Fruit fly (Drosophila melanogaster) whole organism, adult: ENCODE measurements around the gene arx.
A peak's percentile ranks its signal among the peaks of the same experiment; 100 is the strongest.

Experiments
- CG11617 ChIP-seq: fragments of 200-800 bp; sonication (Bioruptor generic); optimal IDR thresholded peaks from 2 replicates; lab custom pipeline; 2017; ENCODE audit warnings: mild to moderate bottlenecking, missing biosample characterization, missing genetic modification reagents, missing genetic modification characterization
- CG12768 ChIP-seq: fragments of 200-800 bp; sonication (Bioruptor generic); optimal IDR thresholded peaks from 2 replicates; lab custom pipeline; 2017; ENCODE audit warnings: missing biosample characterization, missing genetic modification characterization, mild to moderate bottlenecking, moderate library complexity, missing genetic modification reagents
- CG14711 ChIP-seq: fragments of 200-800 bp; sonication (Bioruptor generic); optimal IDR thresholded peaks from 2 replicates; lab custom pipeline; 2018; ENCODE audit warnings: missing biosample characterization, mild to moderate bottlenecking, missing genetic modification characterization, moderate library complexity
- CG1620 ChIP-seq: fragments of 200-800 bp; sonication (Bioruptor generic); optimal IDR thresholded peaks from 2 replicates; lab custom pipeline; 2016; ENCODE audit warnings: missing biosample characterization, missing genetic modification characterization
- CG33017 ChIP-seq: fragments of 200-800 bp; sonication (Bioruptor generic); optimal IDR thresholded peaks from 2 replicates; lab custom pipeline; 2018; ENCODE audit warnings: missing biosample characterization, mild to moderate bottlenecking, missing genetic modification characterization, moderate library complexity
- CG5204 ChIP-seq: fragments of 200-800 bp; sonication (Bioruptor generic); optimal IDR thresholded peaks from 2 replicates; lab custom pipeline; 2016; ENCODE audit warnings: missing biosample characterization, missing genetic modification characterization
- CG7045 ChIP-seq: fragments of 200-800 bp; sonication (Bioruptor generic); optimal IDR thresholded peaks from 2 replicates; lab custom pipeline; 2017; ENCODE audit warnings: missing biosample characterization, mild to moderate bottlenecking, missing genetic modification characterization
- CG7101 ChIP-seq: fragments of 200-800 bp; sonication (Bioruptor generic); optimal IDR thresholded peaks from 2 replicates; lab custom pipeline; 2018; ENCODE audit warnings: missing biosample characterization, mild to moderate bottlenecking, missing genetic modification characterization, moderate library complexity
- Clk ChIP-seq: fragments of 200-800 bp; sonication (Bioruptor generic); optimal IDR thresholded peaks from 2 replicates; lab custom pipeline; 2017; ENCODE audit warnings: missing biosample characterization, missing genetic modification characterization
- Crg-1 ChIP-seq: fragments of 200-800 bp; sonication (Bioruptor generic); optimal IDR thresholded peaks from 2 replicates; lab custom pipeline; 2016; ENCODE audit warnings: missing biosample characterization, missing genetic modification characterization
- Hr96 ChIP-seq: fragments of 200-800 bp; sonication (Bioruptor generic); optimal IDR thresholded peaks from 2 replicates; lab custom pipeline; 2016; ENCODE audit warnings: missing biosample characterization, missing genetic modification characterization
- Mnt ChIP-seq: fragments of 200-800 bp; sonication (Bioruptor generic); optimal IDR thresholded peaks from 2 replicates; lab custom pipeline; 2016; ENCODE audit warnings: missing biosample characterization, mild to moderate bottlenecking, missing genetic modification characterization
- bab1 ChIP-seq: fragments of 200-800 bp; sonication (Bioruptor generic); optimal IDR thresholded peaks from 3 replicates; lab custom pipeline; 2019; ENCODE audit warnings: missing biosample characterization, mild to moderate bottlenecking, missing genetic modification characterization, moderate library complexity
- cic ChIP-seq: fragments of 200-800 bp; sonication (Bioruptor generic); optimal IDR thresholded peaks from 2 replicates; lab custom pipeline; 2017; ENCODE audit warnings: missing biosample characterization, mild to moderate bottlenecking, missing genetic modification characterization, moderate library complexity
- cnc ChIP-seq, 2 experiments: fragments of >200 bp; optimal IDR thresholded peaks; 2 replicates each; lab custom pipeline; 2017
- kay ChIP-seq: fragments of 200-800 bp; sonication (Bioruptor generic); peaks from one replicate; lab custom pipeline; 2016; ENCODE audit warnings: missing biosample characterization, missing genetic modification characterization, borderline replicate concordance
- ovo ChIP-seq: fragments of 200-800 bp; sonication (Bioruptor generic); optimal IDR thresholded peaks from 2 replicates; lab custom pipeline; 2016; ENCODE audit warnings: missing biosample characterization, missing genetic modification characterization
- pad ChIP-seq: fragments of 200-800 bp; sonication (Bioruptor generic); optimal IDR thresholded peaks from 3 replicates; lab custom pipeline; 2017; ENCODE audit warnings: missing biosample characterization, missing genetic modification characterization, mild to moderate bottlenecking, moderate library complexity, missing genetic modification reagents
- tj ChIP-seq: fragments of 200-800 bp; sonication (Bioruptor generic); optimal IDR thresholded peaks from 3 replicates; lab custom pipeline; 2017; ENCODE audit warnings: missing biosample characterization, mild to moderate bottlenecking, missing genetic modification characterization, moderate library complexity
- toe ChIP-seq: fragments of 200-800 bp; sonication (Bioruptor generic); optimal IDR thresholded peaks from 2 replicates; lab custom pipeline; 2016; ENCODE audit warnings: missing biosample characterization, missing genetic modification characterization

The arx gene

dm6 chr3L:18890283-18891175 is 10.8 kb downstream of the arx start, which contains the start of gene CG3961:
Gene CG3961 (minus strand): TSS chr3L:18890483.
- TF ChIP-seq tj (GFP tag; lab: Kevin White, UChicago) = peak; percentile 90
- TF ChIP-seq Mnt = peak; percentile 84
- peak; percentile 89 for TF ChIP-seq pad
- TF ChIP-seq CG33017 (tag; lab: Kevin White, UChicago) = peak; percentile 94
- TF ChIP-seq Crg-1 = peak; percentile 76
- peak; percentile 91 for TF ChIP-seq CG7101
- TF ChIP-seq Hr96 (GFP tag; lab: Kevin White, UChicago) = peak; percentile 80
- TF ChIP-seq CG11617 (GFP tag; lab: Kevin White, UChicago) = peak; percentile 98
- peak; percentile 91 for TF ChIP-seq toe
- TF ChIP-seq kay (GFP tag; lab: Kevin White, UChicago) = peak; percentile 90
- TF ChIP-seq ovo = peak; percentile 82
- peak; percentile 87 for TF ChIP-seq CG14711 (tag; lab: Kevin White, UChicago)
- TF ChIP-seq CG7045 (GFP tag; lab: Kevin White, UChicago) = peak; percentile 97
- no peak for TF ChIP-seq cnc (optimal IDR thresholded peaks at IDR 0.05; lab: Kevin White, UChicago)
- peak; percentile 84 for TF ChIP-seq Clk
- peak; percentile 93 for TF ChIP-seq bab1 (GFP tag; lab: Kevin White, UChicago)
- peak; percentile 93 for TF ChIP-seq CG5204 (GFP tag; lab: Kevin White, UChicago)
- TF ChIP-seq CG12768 (GFP tag; lab: Kevin White, UChicago) = peak; percentile 94
- TF ChIP-seq cic = peak; percentile 93
- peak; percentile 83 for TF ChIP-seq CG1620 (GFP tag; lab: Kevin White, UChicago)

- TF ChIP-seq kay (GFP tag; lab: Kevin White, UChicago) = no peak
- peak; percentile 51 for TF ChIP-seq cic
- TF ChIP-seq bab1 (GFP tag; lab: Kevin White, UChicago) = no peak
- TF ChIP-seq CG14711 (tag; lab: Kevin White, UChicago) = no peak
- no peak for TF ChIP-seq CG7045 (GFP tag; lab: Kevin White, UChicago)
- peak; percentile 50 for TF ChIP-seq CG12768 (GFP tag; lab: Kevin White, UChicago)
- TF ChIP-seq tj (GFP tag; lab: Kevin White, UChicago) = peak; percentile 50
- TF ChIP-seq cnc (optimal IDR thresholded peaks at IDR 0.05; lab: Kevin White, UChicago) = no peak
- no peak for TF ChIP-seq CG1620 (GFP tag; lab: Kevin White, UChicago)
- no peak for TF ChIP-seq CG11617 (GFP tag; lab: Kevin White, UChicago)
Observed at dm6 chr3L:18889222-18889866, 12.0 kb downstream of the arx start.

DNA sequence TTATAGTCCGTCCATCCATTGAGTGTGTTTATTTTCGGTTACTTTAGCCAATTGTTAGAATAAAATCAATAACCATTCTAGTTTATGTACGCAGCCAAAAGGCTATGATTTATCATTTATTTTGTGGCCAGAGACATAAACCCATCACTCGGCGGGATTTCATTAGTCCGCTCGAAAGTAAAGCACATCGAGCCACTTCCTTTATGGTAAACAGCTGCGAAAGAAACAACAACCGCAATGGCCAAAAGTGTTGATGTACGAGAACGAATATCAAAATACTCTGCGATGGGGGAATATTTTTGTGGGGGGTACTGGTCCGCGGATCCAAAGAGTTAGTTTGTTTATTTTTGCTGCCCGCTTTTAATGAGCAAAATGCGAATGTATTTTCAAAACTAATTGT is 19.7 kb downstream of the arx start:
- TF ChIP-seq CG33017 (tag; lab: Kevin White, UChicago) (no peak), CG7101 (no peak), CG5204 (GFP tag; lab: Kevin White, UChicago) (no peak)

- no peak for TF ChIP-seq ovo
- peak; percentile 30 for TF ChIP-seq CG7101
- no peak for TF ChIP-seq CG12768 (GFP tag; lab: Kevin White, UChicago)
- no peak for TF ChIP-seq tj (GFP tag; lab: Kevin White, UChicago)
- no peak for TF ChIP-seq toe
- peak; percentile 13 for TF ChIP-seq CG33017 (tag; lab: Kevin White, UChicago)
- no peak for TF ChIP-seq pad
- TF ChIP-seq Crg-1 = no peak
- TF ChIP-seq Clk = no peak
- TF ChIP-seq CG14711 (tag; lab: Kevin White, UChicago) = peak; percentile 49
- TF ChIP-seq cnc (optimal IDR thresholded peaks at IDR 0.05; lab: Kevin White, UChicago) = no peak
- no peak for TF ChIP-seq CG7045 (GFP tag; lab: Kevin White, UChicago)
- peak; percentile 30 for TF ChIP-seq bab1 (GFP tag; lab: Kevin White, UChicago)
- no peak for TF ChIP-seq CG5204 (GFP tag; lab: Kevin White, UChicago)
- TF ChIP-seq CG11617 (GFP tag; lab: Kevin White, UChicago) = peak; percentile 37
- no peak for TF ChIP-seq CG1620 (GFP tag; lab: Kevin White, UChicago)
- TF ChIP-seq cic = no peak
- no peak for TF ChIP-seq Hr96 (GFP tag; lab: Kevin White, UChicago)
- TF ChIP-seq Mnt = no peak
- no peak for TF ChIP-seq kay (GFP tag; lab: Kevin White, UChicago)
Observed at dm6 chr3L:18872440-18872839, 28.9 kb downstream of the arx start, which contains the start of the genes Rad9 and Uggt. Gene Rad9 (minus strand): TSS chr3L:18872553. Gene Uggt (plus strand): TSS chr3L:18872747.

DNA sequence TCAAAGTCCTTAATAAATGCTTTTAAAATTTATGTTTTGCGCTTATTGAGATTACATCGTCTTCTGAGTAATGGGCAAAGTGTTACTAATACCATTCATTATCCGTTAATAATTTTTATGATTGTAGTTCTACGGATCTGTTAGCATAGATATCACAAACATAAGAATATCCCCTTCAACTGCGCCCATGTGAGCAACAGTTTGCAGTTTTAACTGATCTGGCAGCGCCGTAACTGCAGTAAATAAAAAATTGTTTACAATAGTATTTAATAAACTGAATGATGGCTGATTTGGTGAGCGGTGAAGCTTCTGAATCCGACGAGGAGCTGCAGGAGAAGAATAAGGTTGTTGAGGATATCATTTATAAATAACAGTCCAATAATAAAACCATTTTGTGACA is 31.3 kb downstream of the arx start, which contains the start of gene Blos3:
Gene Blos3 (plus strand): TSS at position 198 of the 400 bp plus-strand sequence.
- TF ChIP-seq pad (no peak), CG12768 (GFP tag; lab: Kevin White, UChicago) (peak; percentile 3), CG11617 (GFP tag; lab: Kevin White, UChicago) (peak; percentile 45), Crg-1 (no peak), cnc (optimal IDR thresholded peaks at IDR 0.05; lab: Kevin White, UChicago) (no peak), toe (peak; percentile 43), bab1 (GFP tag; lab: Kevin White, UChicago) (peak; percentile 52), CG1620 (GFP tag; lab: Kevin White, UChicago) (peak; percentile 34), CG7101 (peak; percentile 62), ovo (no peak), tj (GFP tag; lab: Kevin White, UChicago) (peak; percentile 22), cic (no peak), Mnt (peak; percentile 23), kay (GFP tag; lab: Kevin White, UChicago) (no peak), Clk (peak; percentile 19), CG14711 (tag; lab: Kevin White, UChicago) (peak; percentile 54), CG33017 (tag; lab: Kevin White, UChicago) (peak; percentile 47), CG7045 (GFP tag; lab: Kevin White, UChicago) (peak; percentile 24), Hr96 (GFP tag; lab: Kevin White, UChicago) (no peak), CG5204 (GFP tag; lab: Kevin White, UChicago) (no peak)
